Worm (Caenorhabditis elegans) whole organism, L4 larva: Measurements from ENCODE around the gene asns-2.

Experiments
- T26A8.4 ChIP-seq: fragments of 200-800 bp; sonication (Bioruptor generic); IDR thresholded peaks from 2 replicates; pipeline ENCODE4 v1.3.6; 2022; ENCODE audit warnings: missing genetic modification characterization, missing compliant biosample characterization
- aly-2 ChIP-seq: sonication (generic microtip); optimal IDR thresholded peaks from 2 replicates; lab custom pipeline; 2018; ENCODE audit warnings: missing biosample characterization, missing genetic modification characterization
- lin-13 ChIP-seq: fragments of 150-350 bp; optimal IDR thresholded peaks from 2 replicates; lab custom pipeline; 2014; ENCODE audit warnings: missing biosample characterization, missing genetic modification reagents, missing genetic modification characterization
- lin-39 ChIP-seq: fragments of 150-350 bp; optimal IDR thresholded peaks from 2 replicates; lab custom pipeline; 2014; ENCODE audit warnings: missing biosample characterization, missing genetic modification reagents, missing genetic modification characterization
- mdl-1 ChIP-seq, 2 experiments: fragments of 150-350 bp in 1 of 2; sonication (generic microtip) in 1 of 2; optimal IDR thresholded peaks; 2 replicates each; lab custom pipeline; 2014 to 2017; ENCODE audit warnings: missing biosample characterization in 2 of 2, missing genetic modification characterization in 2 of 2
- mep-1 ChIP-seq: fragments of 150-350 bp; sonication (generic microtip); optimal IDR thresholded peaks from 3 replicates; lab custom pipeline; 2014; ENCODE audit warnings: missing biosample characterization, missing genetic modification characterization
- mxl-3 ChIP-seq: fragments of 200-800 bp; sonication (Bioruptor generic); optimal IDR thresholded peaks from 2 replicates; lab custom pipeline; 2018; ENCODE audit warnings: mild to moderate bottlenecking, missing genetic modification characterization, missing compliant biosample characterization
- nhr-11 ChIP-seq: fragments of 150-350 bp; optimal IDR thresholded peaks from 2 replicates; lab custom pipeline; 2014; ENCODE audit warnings: missing biosample characterization, missing genetic modification characterization
- nhr-6 ChIP-seq: fragments of 150-350 bp; optimal IDR thresholded peaks from 2 replicates; lab custom pipeline; 2014; ENCODE audit warnings: missing biosample characterization, missing genetic modification characterization
- nhr-77 ChIP-seq: fragments of 150-350 bp; optimal IDR thresholded peaks from 2 replicates; lab custom pipeline; 2014; ENCODE audit warnings: missing biosample characterization, missing genetic modification characterization
- unc-130 ChIP-seq: sonication (generic microtip); optimal IDR thresholded peaks from 2 replicates; lab custom pipeline; 2016; ENCODE audit warnings: missing genetic modification reagents, missing genetic modification characterization, missing compliant biosample characterization
- ztf-11 ChIP-seq: fragments of 150-350 bp; optimal IDR thresholded peaks from 2 replicates; lab custom pipeline; 2014; ENCODE audit warnings: missing biosample characterization, missing genetic modification characterization
- ztf-7 ChIP-seq: fragments of 150-350 bp; optimal IDR thresholded peaks from 2 replicates; lab custom pipeline; 2014; ENCODE audit warnings: missing biosample characterization, missing genetic modification characterization

DNA sequence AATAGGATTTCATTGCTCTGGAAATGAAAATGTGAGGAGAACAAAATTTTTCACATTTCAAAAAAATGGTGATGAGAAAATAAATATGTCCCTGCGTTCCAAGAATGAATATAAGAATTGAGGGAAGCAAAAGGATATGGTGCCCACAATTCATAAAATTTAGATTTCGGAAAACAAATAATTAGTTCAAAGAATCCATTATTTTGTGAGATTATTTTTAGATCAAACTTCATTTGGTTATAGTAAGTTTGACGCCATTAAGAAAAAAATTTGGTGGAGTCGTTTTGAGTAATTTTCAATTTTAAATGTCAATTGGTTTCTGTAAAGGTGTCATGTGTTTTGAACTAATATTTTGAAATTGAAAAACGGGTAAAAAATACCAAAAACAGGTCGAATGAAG lies 49.6 kb upstream of the asns-2 start:
- no peak for TF ChIP-seq nhr-6 (tag; lab: Kevin White, UChicago)
- no peak for TF ChIP-seq ztf-11 (tag; lab: Kevin White, UChicago)
- no peak for TF ChIP-seq nhr-77 (tag; lab: Kevin White, UChicago)
- TF ChIP-seq lin-39 (tag; lab: Kevin White, UChicago) = no peak
- no peak for TF ChIP-seq mxl-3 (GFP tag; lab: Kevin White, UChicago)
- TF ChIP-seq mdl-1 (tag; optimal IDR thresholded peaks at IDR 0.05; lab: Kevin White, UChicago) = no peak
- no peak for TF ChIP-seq nhr-11
- TF ChIP-seq mep-1 (tag; lab: Kevin White, UChicago) = no peak
- TF ChIP-seq lin-13 (GFP tag; lab: Kevin White, UChicago) = no peak
- TF ChIP-seq ztf-7 = no peak
- no peak for TF ChIP-seq aly-2 (tag; lab: Kevin White, UChicago)
- no peak for TF ChIP-seq T26A8.4 (GFP tag; lab: Robert Waterston, UW)
- no peak for TF ChIP-seq unc-130 (GFP tag; lab: Kevin White, UChicago)
